Worm (Caenorhabditis elegans): ENCODE results near the gene frpr-4.

frpr-4 gene

DNA sequence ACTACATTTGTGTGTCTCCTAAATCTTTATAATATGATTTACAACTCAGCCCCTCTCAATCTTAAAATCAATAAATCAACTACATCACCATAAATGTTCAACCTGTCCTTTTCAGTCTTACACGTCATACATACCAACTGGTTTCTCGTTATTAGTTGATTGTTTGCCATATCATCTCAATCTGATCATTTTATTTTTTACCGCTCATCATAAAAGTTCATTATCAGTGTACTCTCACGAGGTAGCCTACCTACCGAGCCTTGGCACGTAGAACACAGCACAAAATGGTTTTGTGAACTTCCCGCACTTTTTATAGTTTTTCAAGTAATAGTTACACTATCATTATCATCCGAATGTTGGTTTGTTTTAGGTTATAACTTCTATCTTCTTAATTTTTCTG is 25.8 kb upstream of the frpr-4 start:
- TF ChIP-seq unc-39 (tag; optimal IDR thresholded peaks at IDR 0.05) (no peak), hif-1 (tag; optimal IDR thresholded peaks at IDR 0.05) (peak in 1 of 2 experiments; percentile 61), mes-2 (tag; optimal IDR thresholded peaks at IDR 0.05; ENCODE audit: poor library complexity, severe bottlenecking) (peak; percentile 29), zip-2 (tag; optimal IDR thresholded peaks at IDR 0.05) (no peak), hlh-30 (tag; optimal IDR thresholded peaks at IDR 0.05; ENCODE audit: insufficient read depth) (peak; percentile 37), nhr-10 (tag; optimal IDR thresholded peaks at IDR 0.05) (peak; percentile 57), lsy-2 (tag; optimal IDR thresholded peaks at IDR 0.05) (peak; percentile 20 to 39), egl-27 (tag; optimal IDR thresholded peaks at IDR 0.05) (no peak), mxl-3 (GFP tag; optimal IDR thresholded peaks at IDR 0.05) (peak; percentile 7), dmd-6 (GFP tag; IDR thresholded peaks at IDR 0.05) (peak; percentile 63), tra-1 (GFP tag; IDR thresholded peaks at IDR 0.05) (peak; percentile 4; the same call in 1 of the 2 replicates), mdl-1 (tag; optimal IDR thresholded peaks at IDR 0.05) (peak in 1 of 2 experiments; percentile 46), pqm-1 (tag; optimal IDR thresholded peaks at IDR 0.05) (peak; percentile 69), dve-1 (tag; optimal IDR thresholded peaks at IDR 0.05; ENCODE audit: insufficient read depth) (peak; percentile 95), ceh-20 (GFP tag; IDR thresholded peaks at IDR 0.05) (peak; percentile 84), php-3 (GFP tag; IDR thresholded peaks at IDR 0.05) (peak; percentile 97), aha-1 (tag) (peak; percentile 98), daf-16 (GFP tag; optimal IDR thresholded peaks at IDR 0.05) (no peak), daf-16 (tag; optimal IDR thresholded peaks at IDR 0.05) (peak; percentile 79), nhr-28 (tag; optimal IDR thresholded peaks at IDR 0.05) (peak; percentile 84), nhr-102 (tag; optimal IDR thresholded peaks at IDR 0.05) (peak; percentile 41), spr-1 (tag; optimal IDR thresholded peaks at IDR 0.05) (no peak), unc-62 (GFP tag; optimal IDR thresholded peaks at IDR 0.05 in 1 of 2) (peak in 1 of 2 experiments; percentile 59), unc-62 (tag; optimal IDR thresholded peaks at IDR 0.05) (no peak), hlh-11 (tag; optimal IDR thresholded peaks at IDR 0.05) (peak; percentile 73), nhr-48 (tag; optimal IDR thresholded peaks at IDR 0.05) (peak; percentile 3), mxl-2 (GFP tag; conservative IDR thresholded peaks at IDR 0.05) (no peak), F26F4.8 (GFP tag; conservative IDR thresholded peaks at IDR 0.05) (no peak), mep-1 (tag; optimal IDR thresholded peaks at IDR 0.05) (peak; percentile 58)

DNA sequence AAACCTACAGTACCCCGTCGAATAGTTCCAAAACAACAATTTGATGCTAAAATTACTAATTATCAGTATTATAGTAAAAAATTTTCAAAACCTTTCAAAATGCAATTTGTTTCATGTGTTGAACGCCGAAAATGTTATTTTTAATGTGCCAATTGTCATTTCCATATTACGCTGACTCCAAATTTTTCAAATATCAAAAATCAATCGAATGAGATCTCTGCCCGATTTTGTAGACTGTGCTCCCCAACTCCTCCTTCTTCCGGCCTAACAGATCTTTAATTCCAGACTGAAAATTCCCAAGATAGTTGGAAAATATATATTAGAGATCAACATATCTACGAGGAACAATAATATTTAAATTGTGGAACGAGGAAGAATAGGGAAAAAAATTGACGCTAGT is 22.4 kb upstream of the frpr-4 start:
- TF ChIP-seq lin-1 (GFP tag; IDR thresholded peaks at IDR 0.05) (no peak), sdz-12 (GFP tag; optimal IDR thresholded peaks at IDR 0.05) (no peak), zfp-2 (tag; optimal IDR thresholded peaks at IDR 0.05) (no peak), Y5F2A.4 (GFP tag; optimal IDR thresholded peaks at IDR 0.05) (no peak), daf-8 (GFP tag; IDR thresholded peaks at IDR 0.05) (no peak), zfp-3 (GFP tag; conservative IDR thresholded peaks at IDR 0.05) (peak; percentile 82), dve-1 (tag; optimal IDR thresholded peaks at IDR 0.05; ENCODE audit: insufficient read depth) (peak; percentile 25), ama-1 (optimal IDR thresholded peaks at IDR 0.05) (peak; percentile 25), snpc-1.2 (GFP tag; IDR thresholded peaks at IDR 0.05) (no peak), dmd-6 (GFP tag; IDR thresholded peaks at IDR 0.05) (no peak), nhr-77 (tag; optimal IDR thresholded peaks at IDR 0.05) (peak; percentile 26)

DNA sequence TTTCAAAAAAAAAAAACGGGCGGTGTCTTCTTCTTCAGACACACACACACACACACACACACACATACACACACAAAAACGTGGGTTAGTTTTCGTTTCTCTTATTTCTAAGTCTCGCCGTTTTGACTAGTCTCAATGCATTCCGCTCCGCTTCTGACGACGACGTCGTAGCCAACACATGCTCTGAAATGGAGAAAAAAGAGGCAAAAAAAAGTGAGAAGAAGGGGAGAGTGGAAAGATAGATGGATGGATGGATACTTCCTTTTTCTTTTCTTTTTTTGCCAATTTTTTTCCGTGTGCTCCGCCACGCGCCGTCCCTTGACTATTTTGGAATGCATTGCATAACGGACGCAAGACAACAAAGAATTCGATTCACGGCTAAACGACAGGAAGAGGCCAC is 21.4 kb upstream of the frpr-4 start:
- TF ChIP-seq ceh-62 (tag; optimal IDR thresholded peaks at IDR 0.05) (no peak), nhr-111 (GFP tag; optimal IDR thresholded peaks at IDR 0.05) (no peak), lin-1 (GFP tag; IDR thresholded peaks at IDR 0.05) (no peak), snpc-4 (tag; optimal IDR thresholded peaks at IDR 0.05) (no peak), unc-62 (GFP tag; optimal IDR thresholded peaks at IDR 0.05 in 1 of 2) (peak in 1 of 2 experiments; percentile 98), unc-62 (tag; optimal IDR thresholded peaks at IDR 0.05) (peak; percentile 14), zag-1 (tag; optimal IDR thresholded peaks at IDR 0.05) (no peak), hif-1 (tag; optimal IDR thresholded peaks at IDR 0.05) (peak in 1 of 2 experiments; percentile 39), lin-15B (tag; optimal IDR thresholded peaks at IDR 0.05) (no peak), hlh-30 (tag; optimal IDR thresholded peaks at IDR 0.05; ENCODE audit: insufficient read depth) (peak; percentile 21), fkh-10 (GFP tag; optimal IDR thresholded peaks at IDR 0.05) (peak; percentile 89), hmg-1.1 (GFP tag; IDR thresholded peaks at IDR 0.05) (peak; percentile 49; the same call in 1 of the 2 replicates), ceh-82 (tag; optimal IDR thresholded peaks at IDR 0.05) (no peak), rbr-2 (tag; optimal IDR thresholded peaks at IDR 0.05) (peak; percentile 51), lsy-2 (tag; optimal IDR thresholded peaks at IDR 0.05) (peak in 1 of 2 experiments; percentile 54), daf-19 (GFP tag; conservative IDR thresholded peaks at IDR 0.05) (no peak), snpc-1.2 (GFP tag; IDR thresholded peaks at IDR 0.05) (no peak), lin-29 (GFP tag; IDR thresholded peaks at IDR 0.05) (no peak), egl-27 (tag; optimal IDR thresholded peaks at IDR 0.05) (no peak), ctbp-1 (GFP tag; IDR thresholded peaks at IDR 0.05) (peak; percentile 38; the same call in 1 of the 2 replicates)

Measured in whole organism, L4 larva.